Worm (Caenorhabditis elegans): ENCODE results near the gene nhr-128.

- TF ChIP-seq med-1 (GFP tag; optimal IDR thresholded peaks at IDR 0.05; ENCODE audit: insufficient read depth) (no peak), klf-2 (GFP tag; conservative IDR thresholded peaks at IDR 0.05) (no peak), ztf-29 (GFP tag; IDR thresholded peaks at IDR 0.05) (no peak), cog-1 (tag; optimal IDR thresholded peaks at IDR 0.05) (no peak), flt-1 (GFP tag; IDR thresholded peaks at IDR 0.05) (no peak), T22C8.4 (GFP tag; IDR thresholded peaks at IDR 0.05) (no peak), tab-1 (GFP tag; IDR thresholded peaks at IDR 0.05) (no peak)
These were observed 29.9 kb downstream of the nhr-128 start for ce11 chrV:2251774-2252173.

Data from whole organism, midembryonic.